Worm (Caenorhabditis elegans) whole organism, L2 larva: ENCODE data around the gene Y54G2A.45.

ENCODE experiments used
- C34F6.9 ChIP-seq: fragments of 150-350 bp; optimal IDR thresholded peaks from 2 replicates; lab custom pipeline; 2014; ENCODE audit warnings: missing biosample characterization, missing genetic modification characterization
- ceh-82 ChIP-seq: fragments of 150-350 bp; optimal IDR thresholded peaks from 2 replicates; lab custom pipeline; 2014; ENCODE audit warnings: missing biosample characterization, missing genetic modification characterization
- dmd-4 ChIP-seq: sonication (generic microtip); optimal IDR thresholded peaks from 2 replicates; lab custom pipeline; 2017; ENCODE audit warnings: missing biosample characterization, missing genetic modification characterization
- fos-1 ChIP-seq: fragments of 150-350 bp; optimal IDR thresholded peaks from 2 replicates; lab custom pipeline; 2014; ENCODE audit warnings: missing biosample characterization, missing genetic modification characterization
- lin-39 ChIP-seq: fragments of 150-350 bp; optimal IDR thresholded peaks from 2 replicates; lab custom pipeline; 2014; ENCODE audit warnings: missing biosample characterization, missing genetic modification reagents, missing genetic modification characterization
- nhr-10 ChIP-seq: sonication (generic microtip); optimal IDR thresholded peaks from 2 replicates; lab custom pipeline; 2017; ENCODE audit warnings: missing biosample characterization, missing genetic modification characterization
- nhr-12 ChIP-seq: fragments of 150-350 bp; optimal IDR thresholded peaks from 2 replicates; lab custom pipeline; 2014; ENCODE audit warnings: missing biosample characterization, missing genetic modification characterization
- sma-9 ChIP-seq, 2 experiments: fragments of 150-350 bp in 1 of 2; sonication (generic microtip) in 1 of 2; optimal IDR thresholded peaks; 2 replicates each; lab custom pipeline; 2014 to 2016; ENCODE audit warnings: missing genetic modification characterization in 2 of 2, mild to moderate bottlenecking in 1 of 2, missing biosample characterization in 1 of 2, missing compliant biosample characterization in 1 of 2, missing genetic modification reagents in 1 of 2, moderate library complexity in 1 of 2
- snpc-4 ChIP-seq: fragments of 150-350 bp; optimal IDR thresholded peaks from 2 replicates; lab custom pipeline; 2014; ENCODE audit warnings: missing biosample characterization, missing genetic modification characterization
- unc-55 ChIP-seq: fragments of 150-350 bp; sonication (generic microtip); optimal IDR thresholded peaks from 3 replicates; lab custom pipeline; 2014; ENCODE audit warnings: missing biosample characterization, missing genetic modification reagents, missing genetic modification characterization

- TF ChIP-seq snpc-4 (no peak), nhr-12 (tag; lab: Kevin White, UChicago) (no peak), C34F6.9 (tag; lab: Kevin White, UChicago) (no peak), ceh-82 (tag; lab: Kevin White, UChicago) (no peak), dmd-4 (tag; lab: Kevin White, UChicago) (no peak), lin-39 (tag; lab: Kevin White, UChicago) (no peak), unc-55 (no peak), nhr-10 (tag; lab: Kevin White, UChicago) (no peak), fos-1 (tag; lab: Kevin White, UChicago) (no peak), sma-9 (GFP tag; optimal IDR thresholded peaks at IDR 0.05; lab: Kevin White, UChicago) (no peak), sma-9 (tag; optimal IDR thresholded peaks at IDR 0.05; lab: Kevin White, UChicago) (no peak)
These were observed 44.2 kb upstream of the Y54G2A.45 start for ce11 chrIV:2761477-2761876.
